Fruit fly (Drosophila melanogaster): ENCODE measurements around the gene CG3604.

DNA sequence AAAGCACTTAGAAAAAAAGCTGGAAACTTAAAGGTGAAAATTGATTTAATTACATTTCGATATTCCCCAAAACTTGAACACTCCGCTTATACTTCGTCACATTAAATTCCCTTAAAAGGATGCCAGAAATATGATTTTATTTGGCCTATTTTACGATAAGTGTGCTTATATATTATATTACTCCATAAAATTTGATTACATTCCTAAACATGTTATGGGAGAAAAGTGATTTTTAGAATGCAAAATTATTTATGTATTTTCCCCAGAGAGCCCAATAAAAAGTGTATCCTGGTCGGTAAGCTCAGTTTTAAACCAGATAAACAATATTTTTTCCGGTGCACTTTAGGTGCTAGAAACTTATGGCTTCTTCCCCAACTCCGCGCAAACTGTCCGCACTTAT lies 40.0 kb upstream of the CG3604 start:
- no peak for TF ChIP-seq Eip75B (GFP tag; optimal IDR thresholded peaks at IDR 0.05)
- TF ChIP-seq CG3032 (tag; optimal IDR thresholded peaks at IDR 0.05): no peak
- TF ChIP-seq Eip93F (GFP tag; optimal IDR thresholded peaks at IDR 0.05): no peak
- no peak for TF ChIP-seq acj6 (GFP tag; optimal IDR thresholded peaks at IDR 0.05)
- no peak for TF ChIP-seq eg (GFP tag; IDR thresholded peaks at IDR 0.05)
- no peak for TF ChIP-seq topi (GFP tag; optimal IDR thresholded peaks at IDR 0.05)
